Worm (Caenorhabditis elegans) whole organism, early embryonic: ENCODE data around the gene nhr-148.

ENCODE experiments used
- B0310.2 ChIP-seq: sonication (generic microtip); optimal IDR thresholded peaks from 2 replicates; lab custom pipeline; 2016; ENCODE audit warnings: mild to moderate bottlenecking, missing genetic modification characterization, missing compliant biosample characterization
- F13C5.2 ChIP-seq: sonication (generic microtip); optimal IDR thresholded peaks from 2 replicates; lab custom pipeline; 2017; ENCODE audit warnings: mild to moderate bottlenecking, missing genetic modification characterization, inconsistent platforms, missing compliant biosample characterization
- aly-1 ChIP-seq: sonication (generic microtip); optimal IDR thresholded peaks from 2 replicates; lab custom pipeline; 2016; ENCODE audit warnings: missing genetic modification characterization, missing compliant biosample characterization
- ama-1 ChIP-seq: fragments of 150-350 bp; optimal IDR thresholded peaks from 2 replicates; lab custom pipeline; 2014
- ceh-13 ChIP-seq: fragments of 200-800 bp; sonication (Bioruptor generic); optimal IDR thresholded peaks from 2 replicates; lab custom pipeline; 2018; ENCODE audit warnings: mild to moderate bottlenecking, missing genetic modification characterization, missing compliant biosample characterization
- ceh-36 ChIP-seq: sonication (generic microtip); optimal IDR thresholded peaks from 2 replicates; lab custom pipeline; 2016; ENCODE audit warnings: missing genetic modification characterization, inconsistent platforms, missing compliant biosample characterization
- ets-7 ChIP-seq: sonication (generic microtip); optimal IDR thresholded peaks from 2 replicates; lab custom pipeline; 2016; ENCODE audit warnings: missing genotype, missing genetic modification characterization, missing compliant biosample characterization
- flt-1 ChIP-seq: fragments of 200-800 bp; sonication (Bioruptor generic); IDR thresholded peaks from 2 replicates; pipeline ENCODE4 v1.3.6; 2022; ENCODE audit warnings: missing genetic modification characterization, missing compliant biosample characterization
- hmbx-1 ChIP-seq: sonication (generic microtip); optimal IDR thresholded peaks from 2 replicates; lab custom pipeline; 2016; ENCODE audit warnings: mild to moderate bottlenecking, missing genetic modification characterization, missing compliant biosample characterization
- hmg-4 ChIP-seq: fragments of 200-800 bp; sonication (Bioruptor generic); optimal IDR thresholded peaks from 2 replicates; lab custom pipeline; 2018; ENCODE audit warnings: mild to moderate bottlenecking, missing genetic modification characterization, missing compliant biosample characterization
- hnd-1 ChIP-seq: sonication (generic microtip); optimal IDR thresholded peaks from 2 replicates; lab custom pipeline; 2016; ENCODE audit warnings: missing genetic modification characterization, missing compliant biosample characterization
- pes-1 ChIP-seq: fragments of 200-800 bp; sonication (Bioruptor generic); IDR thresholded peaks from 2 replicates; pipeline ENCODE4 v1.3.6; 2022; ENCODE audit warnings: missing genetic modification reagents, missing genetic modification characterization, missing compliant biosample characterization
- scrt-1 ChIP-seq: fragments of 200-800 bp; sonication (Bioruptor generic); IDR thresholded peaks from 2 replicates; pipeline ENCODE4 v1.3.6; 2022; ENCODE audit warnings: missing genetic modification characterization, missing compliant biosample characterization
- sea-1 ChIP-seq: fragments of 200-800 bp; sonication (Bioruptor generic); conservative IDR thresholded peaks from 2 replicates; pipeline ENCODE4 v1.3.6; 2022; ENCODE audit warnings: missing genetic modification characterization, missing compliant biosample characterization
- tbx-11 ChIP-seq: fragments of 200-800 bp; sonication (Bioruptor generic); IDR thresholded peaks from 2 replicates; pipeline ENCODE4 v1.3.6; 2022; ENCODE audit warnings: missing genetic modification characterization, missing compliant biosample characterization
- tbx-37 ChIP-seq: fragments of 200-800 bp; sonication (Bioruptor generic); conservative IDR thresholded peaks from 2 replicates; pipeline ENCODE4 v1.3.6; 2022; ENCODE audit warnings: missing genetic modification reagents, missing genetic modification characterization, missing compliant biosample characterization
- tra-4 ChIP-seq: sonication (generic microtip); optimal IDR thresholded peaks from 2 replicates; lab custom pipeline; 2017; ENCODE audit warnings: missing genetic modification characterization, missing compliant biosample characterization

The nhr-148 gene

ce11 chrV:7356684-7357083 is 14.7 kb downstream of the nhr-148 start, which contains the start of gene C03G6.21:
TSS of gene C03G6.21 (minus strand) at chrV:7356784.
- TF ChIP-seq tbx-37 (GFP tag; lab: Robert Waterston, UW), result no peak
- TF ChIP-seq scrt-1 (GFP tag; lab: Robert Waterston, UW), result no peak
- TF ChIP-seq hnd-1, result no peak
- TF ChIP-seq flt-1 (GFP tag; lab: Robert Waterston, UW), result no peak
- no peak for TF ChIP-seq ceh-13 (GFP tag; lab: Kevin White, UChicago)
- no peak for TF ChIP-seq hmg-4
- TF ChIP-seq ama-1 (lab: Kevin White, UChicago), result no peak
- TF ChIP-seq F13C5.2 (tag; lab: Kevin White, UChicago), result no peak
- TF ChIP-seq tbx-11 (GFP tag; lab: Robert Waterston, UW), result no peak
- no peak for TF ChIP-seq pes-1 (GFP tag; lab: Robert Waterston, UW)
- no peak for TF ChIP-seq tra-4
- TF ChIP-seq ets-7 (tag; lab: Kevin White, UChicago), result no peak
- no peak for TF ChIP-seq hmbx-1 (tag; lab: Kevin White, UChicago)
- TF ChIP-seq ceh-36 (tag; lab: Kevin White, UChicago), result no peak
- no peak for TF ChIP-seq aly-1

ce11 chrV:7357132-7357531 is 15.2 kb downstream of the nhr-148 start, which contains the start of gene C03G6.6:
TSS of gene C03G6.6 (plus strand) at chrV:7357432.
- TF ChIP-seq pes-1 (GFP tag; lab: Robert Waterston, UW) (no peak), scrt-1 (GFP tag; lab: Robert Waterston, UW) (no peak), ama-1 (lab: Kevin White, UChicago) (no peak), hmg-4 (no peak), hmbx-1 (tag; lab: Kevin White, UChicago) (no peak), aly-1 (no peak)

ce11 chrV:7361673-7362072 is 19.7 kb downstream of the nhr-148 start, which contains the start of gene cyp-35A1:
TSS of gene cyp-35A1 (minus strand) at chrV:7361773.
- no peak for TF ChIP-seq hmg-4
- TF ChIP-seq pes-1 (GFP tag; lab: Robert Waterston, UW), result no peak
- TF ChIP-seq hnd-1, result no peak
- TF ChIP-seq ets-7 (tag; lab: Kevin White, UChicago), result no peak
- no peak for TF ChIP-seq hmbx-1 (tag; lab: Kevin White, UChicago)
- no peak for TF ChIP-seq F13C5.2 (tag; lab: Kevin White, UChicago)
- no peak for TF ChIP-seq sea-1
- no peak for TF ChIP-seq ceh-36 (tag; lab: Kevin White, UChicago)
- no peak for TF ChIP-seq ama-1 (lab: Kevin White, UChicago)
- no peak for TF ChIP-seq tbx-11 (GFP tag; lab: Robert Waterston, UW)
- TF ChIP-seq tra-4, result no peak
- no peak for TF ChIP-seq B0310.2
- no peak for TF ChIP-seq tbx-37 (GFP tag; lab: Robert Waterston, UW)
- TF ChIP-seq aly-1, result no peak

- TF ChIP-seq hmbx-1 (tag; lab: Kevin White, UChicago), result no peak
- TF ChIP-seq tbx-37 (GFP tag; lab: Robert Waterston, UW), result no peak
- TF ChIP-seq sea-1, result no peak
- no peak for TF ChIP-seq pes-1 (GFP tag; lab: Robert Waterston, UW)
- no peak for TF ChIP-seq ets-7 (tag; lab: Kevin White, UChicago)
- no peak for TF ChIP-seq ceh-36 (tag; lab: Kevin White, UChicago)
- TF ChIP-seq hmg-4, result no peak
- no peak for TF ChIP-seq tbx-11 (GFP tag; lab: Robert Waterston, UW)
- no peak for TF ChIP-seq ama-1 (lab: Kevin White, UChicago)
- TF ChIP-seq ceh-13 (GFP tag; lab: Kevin White, UChicago), result no peak
- no peak for TF ChIP-seq B0310.2
- no peak for TF ChIP-seq tra-4
- TF ChIP-seq hnd-1, result no peak
- no peak for TF ChIP-seq flt-1 (GFP tag; lab: Robert Waterston, UW)
- no peak for TF ChIP-seq aly-1
- no peak for TF ChIP-seq scrt-1 (GFP tag; lab: Robert Waterston, UW)
Measured at ce11 chrV:7364059-7364458, 22.1 kb downstream of the nhr-148 start, which contains the start of gene cyp-35A2. TSS of gene cyp-35A2 (minus strand) at chrV:7364182.

- TF ChIP-seq sea-1 (no peak), F13C5.2 (tag; lab: Kevin White, UChicago) (no peak), ets-7 (tag; lab: Kevin White, UChicago) (no peak), ceh-36 (tag; lab: Kevin White, UChicago) (no peak), aly-1 (no peak), B0310.2 (no peak), tra-4 (no peak), hmbx-1 (tag; lab: Kevin White, UChicago) (no peak), scrt-1 (GFP tag; lab: Robert Waterston, UW) (no peak), pes-1 (GFP tag; lab: Robert Waterston, UW) (no peak), flt-1 (GFP tag; lab: Robert Waterston, UW) (no peak), ceh-13 (GFP tag; lab: Kevin White, UChicago) (no peak)
Measured at ce11 chrV:7364951-7365350, 23.0 kb downstream of the nhr-148 start, which contains the start of gene exc-13. TSS of gene exc-13 (plus strand) at chrV:7365251.

ce11 chrV:7369578-7369977 is 27.6 kb downstream of the nhr-148 start, which contains the start of gene srj-14:
TSS of gene srj-14 (plus strand) at chrV:7369708.
- no peak for TF ChIP-seq B0310.2
- no peak for TF ChIP-seq sea-1
- TF ChIP-seq ceh-36 (tag; lab: Kevin White, UChicago), result no peak
- no peak for TF ChIP-seq pes-1 (GFP tag; lab: Robert Waterston, UW)
- TF ChIP-seq ceh-13 (GFP tag; lab: Kevin White, UChicago), result no peak
- no peak for TF ChIP-seq tra-4

- no peak for TF ChIP-seq F13C5.2 (tag; lab: Kevin White, UChicago)
- TF ChIP-seq ama-1 (lab: Kevin White, UChicago), result no peak
- no peak for TF ChIP-seq tbx-11 (GFP tag; lab: Robert Waterston, UW)
- no peak for TF ChIP-seq ceh-36 (tag; lab: Kevin White, UChicago)
- no peak for TF ChIP-seq tbx-37 (GFP tag; lab: Robert Waterston, UW)
- no peak for TF ChIP-seq ets-7 (tag; lab: Kevin White, UChicago)
- no peak for TF ChIP-seq hmg-4
- no peak for TF ChIP-seq sea-1
- TF ChIP-seq scrt-1 (GFP tag; lab: Robert Waterston, UW), result no peak
Measured at ce11 chrV:7374090-7374489, 32.1 kb downstream of the nhr-148 start, which contains the start of gene srx-56. TSS of gene srx-56 (plus strand) at chrV:7374390.
